Worm (Caenorhabditis elegans) whole organism, midembryonic: ENCODE data around the gene T26H8.4.
"Not testable (repeated sequence)": the region's sequence is repeated elsewhere in the genome, so short reads cannot be mapped to it uniquely, and the experiment has no call there.

Experiments used
- T22C8.4 ChIP-seq: fragments of 200-800 bp; sonication (Bioruptor generic); IDR thresholded peaks from 2 replicates; pipeline ENCODE4 v1.3.6; 2022; ENCODE audit warnings: missing genetic modification characterization, missing compliant biosample characterization
- tab-1 ChIP-seq: fragments of 200-800 bp; sonication (Bioruptor generic); IDR thresholded peaks from 2 replicates; pipeline ENCODE4 v1.3.6; 2022; ENCODE audit warnings: missing genetic modification characterization, missing compliant biosample characterization
- ztf-23 ChIP-seq: fragments of 200-800 bp; sonication (Bioruptor generic); IDR thresholded peaks from 2 replicates; pipeline ENCODE4 v1.3.6; 2022; ENCODE audit warnings: missing genetic modification reagents, missing genetic modification characterization, missing compliant biosample characterization

The T26H8.4 gene

DNA sequence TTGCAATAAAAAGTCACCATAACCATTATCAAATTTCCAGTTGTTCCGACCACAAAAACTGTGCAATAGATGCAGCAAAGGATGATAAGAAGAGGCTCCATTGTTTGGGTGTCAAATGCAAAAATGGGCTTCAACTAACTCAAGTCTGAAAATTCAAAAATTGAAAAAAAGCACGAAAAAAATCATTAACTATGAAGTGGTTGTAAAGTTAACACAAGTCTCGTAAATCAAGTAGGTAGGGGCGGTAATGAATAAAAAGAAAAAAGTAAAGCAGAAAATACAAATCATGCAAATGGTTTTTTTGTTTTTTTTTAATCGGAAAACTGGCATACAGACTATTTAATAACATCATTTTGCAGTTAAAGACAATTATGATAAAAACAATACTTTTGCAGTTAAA, 50.0 kb downstream of the T26H8.4 start, which contains the start of gene srsx-39:
TSS of gene srsx-39 (minus strand) at position 101 of the 400 bp plus-strand sequence.
- TF ChIP-seq ztf-23, T22C8.4, tab-1 (GFP tag; lab: Robert Waterston, UW): not testable (repeated sequence)
